Worm (Caenorhabditis elegans) whole organism, early embryonic: ENCODE measurements around the gene C45G9.10.
A peak's percentile ranks its signal among the peaks of the same experiment; 100 is the strongest.

Experiments used
- B0310.2 ChIP-seq: sonication (generic microtip); optimal IDR thresholded peaks from 2 replicates; lab custom pipeline; 2016; ENCODE audit warnings: mild to moderate bottlenecking, missing genetic modification characterization, missing compliant biosample characterization
- F13C5.2 ChIP-seq: sonication (generic microtip); optimal IDR thresholded peaks from 2 replicates; lab custom pipeline; 2017; ENCODE audit warnings: mild to moderate bottlenecking, missing genetic modification characterization, inconsistent platforms, missing compliant biosample characterization
- aly-1 ChIP-seq: sonication (generic microtip); optimal IDR thresholded peaks from 2 replicates; lab custom pipeline; 2016; ENCODE audit warnings: missing genetic modification characterization, missing compliant biosample characterization
- ama-1 ChIP-seq: fragments of 150-350 bp; optimal IDR thresholded peaks from 2 replicates; lab custom pipeline; 2014
- ceh-13 ChIP-seq: fragments of 200-800 bp; sonication (Bioruptor generic); optimal IDR thresholded peaks from 2 replicates; lab custom pipeline; 2018; ENCODE audit warnings: mild to moderate bottlenecking, missing genetic modification characterization, missing compliant biosample characterization
- ceh-36 ChIP-seq: sonication (generic microtip); optimal IDR thresholded peaks from 2 replicates; lab custom pipeline; 2016; ENCODE audit warnings: missing genetic modification characterization, inconsistent platforms, missing compliant biosample characterization
- ets-7 ChIP-seq: sonication (generic microtip); optimal IDR thresholded peaks from 2 replicates; lab custom pipeline; 2016; ENCODE audit warnings: missing genotype, missing genetic modification characterization, missing compliant biosample characterization
- flt-1 ChIP-seq: fragments of 200-800 bp; sonication (Bioruptor generic); IDR thresholded peaks from 2 replicates; pipeline ENCODE4 v1.3.6; 2022; ENCODE audit warnings: missing genetic modification characterization, missing compliant biosample characterization
- hmbx-1 ChIP-seq: sonication (generic microtip); optimal IDR thresholded peaks from 2 replicates; lab custom pipeline; 2016; ENCODE audit warnings: mild to moderate bottlenecking, missing genetic modification characterization, missing compliant biosample characterization
- hmg-4 ChIP-seq: fragments of 200-800 bp; sonication (Bioruptor generic); optimal IDR thresholded peaks from 2 replicates; lab custom pipeline; 2018; ENCODE audit warnings: mild to moderate bottlenecking, missing genetic modification characterization, missing compliant biosample characterization
- hnd-1 ChIP-seq: sonication (generic microtip); optimal IDR thresholded peaks from 2 replicates; lab custom pipeline; 2016; ENCODE audit warnings: missing genetic modification characterization, missing compliant biosample characterization
- pes-1 ChIP-seq: fragments of 200-800 bp; sonication (Bioruptor generic); IDR thresholded peaks from 2 replicates; pipeline ENCODE4 v1.3.6; 2022; ENCODE audit warnings: missing genetic modification reagents, missing genetic modification characterization, missing compliant biosample characterization
- scrt-1 ChIP-seq: fragments of 200-800 bp; sonication (Bioruptor generic); IDR thresholded peaks from 2 replicates; pipeline ENCODE4 v1.3.6; 2022; ENCODE audit warnings: missing genetic modification characterization, missing compliant biosample characterization
- sea-1 ChIP-seq: fragments of 200-800 bp; sonication (Bioruptor generic); conservative IDR thresholded peaks from 2 replicates; pipeline ENCODE4 v1.3.6; 2022; ENCODE audit warnings: missing genetic modification characterization, missing compliant biosample characterization
- tbx-11 ChIP-seq: fragments of 200-800 bp; sonication (Bioruptor generic); IDR thresholded peaks from 2 replicates; pipeline ENCODE4 v1.3.6; 2022; ENCODE audit warnings: missing genetic modification characterization, missing compliant biosample characterization
- tbx-37 ChIP-seq: fragments of 200-800 bp; sonication (Bioruptor generic); conservative IDR thresholded peaks from 2 replicates; pipeline ENCODE4 v1.3.6; 2022; ENCODE audit warnings: missing genetic modification reagents, missing genetic modification characterization, missing compliant biosample characterization
- tra-4 ChIP-seq: sonication (generic microtip); optimal IDR thresholded peaks from 2 replicates; lab custom pipeline; 2017; ENCODE audit warnings: missing genetic modification characterization, missing compliant biosample characterization

C45G9.10 gene

DNA sequence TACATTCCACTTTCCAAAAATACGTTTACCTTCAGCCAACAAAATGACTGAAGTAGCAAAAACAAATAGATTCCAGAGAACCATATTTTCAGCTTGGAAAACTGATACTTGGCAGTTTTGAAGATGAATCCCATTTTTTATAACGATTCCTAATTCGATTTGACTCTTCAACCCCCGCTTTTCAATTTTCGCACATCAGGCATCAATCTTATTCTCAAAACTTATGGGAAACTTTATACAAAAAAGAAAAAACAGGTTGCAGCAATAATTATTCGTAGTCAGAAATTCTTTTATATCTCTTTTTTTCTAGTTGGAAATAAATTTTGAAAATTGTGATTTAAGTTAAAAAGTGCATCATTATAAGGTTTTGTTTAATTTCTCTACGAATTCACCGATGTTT is at the start of gene C45G9.10:
Gene C45G9.10 (minus strand): TSS at position 101 of the 400 bp plus-strand sequence.
- TF ChIP-seq tbx-37 (no peak), hmg-4 (GFP tag; lab: Kevin White, UChicago) (no peak), flt-1 (GFP tag; lab: Robert Waterston, UW) (no peak), tbx-11 (GFP tag; lab: Robert Waterston, UW) (no peak), ets-7 (tag; lab: Kevin White, UChicago) (no peak), F13C5.2 (tag; lab: Kevin White, UChicago) (no peak)

DNA sequence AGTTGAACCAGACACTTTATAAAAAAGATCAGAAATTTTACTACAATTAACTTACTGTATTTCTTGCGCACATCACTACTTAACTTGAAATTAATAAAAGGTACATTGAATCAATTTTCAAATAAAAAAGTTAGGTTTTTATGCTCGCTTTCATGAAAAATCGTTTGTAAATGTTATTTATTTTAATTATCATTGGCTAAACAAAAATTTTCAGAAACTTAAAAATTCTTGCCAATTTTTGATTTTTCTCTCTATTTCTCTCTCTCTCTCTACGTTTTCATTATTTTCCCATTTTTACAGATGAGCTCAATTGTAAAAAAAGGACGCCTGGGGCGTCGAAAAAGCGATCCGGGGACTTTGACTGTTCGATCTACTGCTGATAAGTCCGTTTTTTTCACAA is 47.7 kb upstream of the C45G9.10 start, which contains the start of gene sax-2:
Gene sax-2 (plus strand): TSS at position 301 of the 400 bp plus-strand sequence.
- TF ChIP-seq F13C5.2 (tag; lab: Kevin White, UChicago) (no peak), flt-1 (GFP tag; lab: Robert Waterston, UW) (no peak), ama-1 (no peak), tbx-37 (no peak), pes-1 (GFP tag; lab: Robert Waterston, UW) (no peak)

DNA sequence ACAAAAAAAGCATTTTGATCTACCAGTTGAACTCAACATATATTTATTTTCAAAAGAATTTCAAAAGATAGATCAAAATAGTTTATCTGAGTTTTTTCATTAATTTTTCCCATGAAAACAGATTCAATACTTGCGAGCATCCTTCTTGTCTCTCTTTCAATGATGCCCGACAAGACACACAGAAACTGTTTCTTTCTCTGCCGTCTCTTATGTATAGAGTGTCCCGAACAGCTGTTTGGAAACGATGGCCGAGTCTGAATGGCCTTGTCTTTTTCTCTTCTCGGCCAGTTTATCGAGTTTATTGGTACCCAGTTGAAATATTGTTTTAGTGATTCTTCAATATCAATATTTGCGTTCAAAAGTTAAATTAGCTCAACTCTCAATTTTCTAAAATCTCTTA is 47.0 kb upstream of the C45G9.10 start:
- TF ChIP-seq scrt-1 (no peak), aly-1 (tag; lab: Kevin White, UChicago) (no peak), hmg-4 (GFP tag; lab: Kevin White, UChicago) (peak; percentile 53), F13C5.2 (tag; lab: Kevin White, UChicago) (peak; percentile 32)

DNA sequence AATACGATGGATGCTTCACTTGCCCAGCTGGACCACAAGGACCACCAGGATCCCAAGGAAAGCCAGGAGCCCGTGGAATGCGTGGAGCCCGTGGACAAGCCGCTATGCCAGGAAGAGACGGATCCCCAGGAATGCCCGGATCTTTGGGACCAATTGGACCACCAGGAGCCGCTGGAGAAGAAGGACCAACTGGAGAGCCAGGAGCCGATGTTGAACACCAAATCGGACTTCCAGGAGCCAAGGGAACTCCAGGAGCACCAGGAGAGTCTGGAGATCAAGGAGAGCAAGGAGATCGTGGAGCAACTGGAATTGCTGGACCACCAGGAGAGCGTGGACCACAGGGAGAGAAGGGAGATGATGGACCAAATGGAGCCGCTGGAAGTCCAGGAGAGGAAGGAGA is 46.3 kb upstream of the C45G9.10 start:
- TF ChIP-seq aly-1 (tag; lab: Kevin White, UChicago) (peak; percentile 74), flt-1 (GFP tag; lab: Robert Waterston, UW) (0 out of 2 replicates have a peak, but pooled peaks have one; percentile 5), scrt-1 (no peak), hmg-4 (GFP tag; lab: Kevin White, UChicago) (no peak), hmbx-1 (tag; lab: Kevin White, UChicago) (no peak), tbx-11 (GFP tag; lab: Robert Waterston, UW) (no peak)

DNA sequence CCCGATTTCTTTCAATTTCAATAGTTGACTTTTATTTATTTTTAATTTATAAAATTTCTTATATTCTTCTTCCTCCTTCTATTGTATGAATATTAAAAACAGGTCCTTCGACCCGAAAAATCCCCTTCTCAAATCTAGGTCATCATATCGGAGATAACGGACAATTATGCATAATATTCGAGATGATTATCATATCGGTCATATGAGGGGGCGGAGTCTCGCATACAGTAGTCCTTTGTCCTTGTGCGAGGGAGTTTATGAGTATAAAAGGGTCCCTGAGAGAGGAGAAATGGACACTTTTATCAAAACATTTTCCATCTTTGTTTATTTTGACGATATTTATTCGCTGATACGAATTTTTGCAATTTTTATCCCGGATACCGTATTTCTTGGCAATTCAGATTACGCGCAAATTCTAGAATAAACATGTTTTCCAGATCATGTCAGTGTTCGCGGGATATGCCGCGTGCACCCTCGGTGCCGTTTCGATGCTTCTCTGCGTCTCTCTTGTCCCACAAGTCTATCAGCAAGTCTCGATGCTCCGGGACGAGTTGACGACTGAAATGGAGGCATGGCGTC is 45.3 kb upstream of the C45G9.10 start, which contains the start of gene dpy-17:
Gene dpy-17 (plus strand): TSS at position 438 of the 579 bp plus-strand sequence.
- 0 out of 2 replicates have a peak, but pooled peaks have one; percentile 20 for TF ChIP-seq sea-1 (GFP tag; lab: Robert Waterston, UW)
- no peak for TF ChIP-seq B0310.2 (tag; lab: Kevin White, UChicago)
- TF ChIP-seq hmbx-1 (tag; lab: Kevin White, UChicago), result no peak
- TF ChIP-seq ama-1, result peak; percentile 71
- TF ChIP-seq tbx-37, result no peak
- TF ChIP-seq ceh-36 (tag; lab: Kevin White, UChicago), result peak; percentile 17
- no peak for TF ChIP-seq hnd-1 (tag; lab: Kevin White, UChicago)
- peak; percentile 54 for TF ChIP-seq hmg-4 (GFP tag; lab: Kevin White, UChicago)
- TF ChIP-seq ets-7 (tag; lab: Kevin White, UChicago), result no peak
- no peak for TF ChIP-seq flt-1 (GFP tag; lab: Robert Waterston, UW)
- no peak for TF ChIP-seq F13C5.2 (tag; lab: Kevin White, UChicago)
- no peak for TF ChIP-seq tra-4 (tag; lab: Kevin White, UChicago)
- no peak for TF ChIP-seq tbx-11 (GFP tag; lab: Robert Waterston, UW)
- TF ChIP-seq pes-1 (GFP tag; lab: Robert Waterston, UW), result no peak
- TF ChIP-seq aly-1 (tag; lab: Kevin White, UChicago), result no peak
- no peak for TF ChIP-seq ceh-13
- TF ChIP-seq scrt-1, result 0 out of 2 replicates have a peak, but pooled peaks have one; percentile 42

DNA sequence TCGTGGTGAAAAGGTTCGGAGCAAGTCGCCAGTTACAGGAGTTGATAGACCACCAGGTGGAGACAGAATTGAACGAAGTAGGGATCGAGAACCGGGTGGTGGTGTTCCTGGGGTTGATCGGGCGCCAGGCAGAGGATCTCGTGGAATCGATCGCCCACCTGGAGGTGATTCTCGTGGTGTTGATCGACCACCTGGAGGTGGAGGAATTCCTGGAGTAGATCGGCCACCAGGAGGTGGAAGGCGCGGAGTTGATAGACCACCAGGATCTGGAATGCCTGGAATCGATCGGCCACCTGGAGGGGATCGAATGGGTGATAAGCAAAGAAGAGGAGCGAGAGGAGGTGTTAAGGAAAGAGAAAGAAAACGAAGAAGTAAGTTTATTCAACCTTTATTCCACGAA is 43.8 kb upstream of the C45G9.10 start:
- no peak for TF ChIP-seq tbx-37
- no peak for TF ChIP-seq tra-4 (tag; lab: Kevin White, UChicago)
- TF ChIP-seq tbx-11 (GFP tag; lab: Robert Waterston, UW), result no peak
- TF ChIP-seq hmg-4 (GFP tag; lab: Kevin White, UChicago), result no peak
- no peak for TF ChIP-seq pes-1 (GFP tag; lab: Robert Waterston, UW)
- TF ChIP-seq B0310.2 (tag; lab: Kevin White, UChicago), result no peak
- no peak for TF ChIP-seq flt-1 (GFP tag; lab: Robert Waterston, UW)
- TF ChIP-seq hmbx-1 (tag; lab: Kevin White, UChicago), result no peak
- TF ChIP-seq ceh-36 (tag; lab: Kevin White, UChicago), result no peak
- TF ChIP-seq sea-1 (GFP tag; lab: Robert Waterston, UW), result no peak
- TF ChIP-seq aly-1 (tag; lab: Kevin White, UChicago), result no peak
- no peak for TF ChIP-seq hnd-1 (tag; lab: Kevin White, UChicago)

DNA sequence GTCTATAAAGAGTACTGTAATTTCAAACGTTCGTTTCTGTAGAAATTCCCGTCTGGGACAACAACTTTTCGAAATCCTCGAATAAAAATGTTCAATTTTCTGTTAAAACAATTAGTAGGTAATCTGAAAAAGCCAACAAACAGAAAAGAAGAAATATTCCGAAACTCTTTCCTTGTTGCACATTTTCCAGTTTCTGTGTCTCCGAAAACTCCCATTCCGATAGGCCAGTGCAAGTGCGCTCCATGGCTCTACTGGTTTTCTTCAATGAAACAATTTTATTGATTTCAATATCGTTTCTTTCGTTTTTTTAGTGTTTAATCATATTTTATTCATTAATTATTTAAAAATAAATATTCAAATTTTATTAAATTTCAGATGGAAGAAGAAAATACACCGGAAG is 40.9 kb upstream of the C45G9.10 start, which contains the start of gene F54D8.6:
Gene F54D8.6 (plus strand): TSS at position 370 of the 400 bp plus-strand sequence.
- TF ChIP-seq tbx-11 (GFP tag; lab: Robert Waterston, UW), result no peak
- no peak for TF ChIP-seq hnd-1 (tag; lab: Kevin White, UChicago)
- TF ChIP-seq ceh-13, result no peak

DNA sequence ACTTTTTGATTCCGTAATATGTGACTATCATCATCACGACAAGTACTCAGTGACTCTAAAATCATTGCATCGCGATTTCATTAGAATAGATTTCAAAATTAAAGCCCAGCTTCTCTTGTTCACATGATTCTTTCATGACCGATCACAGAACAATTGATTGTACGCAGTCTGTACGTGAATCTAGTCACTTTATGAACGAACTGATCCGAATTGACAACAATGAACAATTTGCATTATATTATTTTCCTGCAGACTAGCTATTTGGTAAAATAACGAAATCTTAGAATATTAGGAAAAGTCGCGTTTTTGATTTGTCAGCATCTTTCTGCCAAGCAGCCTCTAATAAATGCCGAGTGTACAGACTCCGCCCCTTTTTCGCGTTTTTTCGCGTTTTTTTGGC is 37.8 kb upstream of the C45G9.10 start:
- TF ChIP-seq pes-1 (GFP tag; lab: Robert Waterston, UW), result no peak
- TF ChIP-seq B0310.2 (tag; lab: Kevin White, UChicago), result no peak
- no peak for TF ChIP-seq hmg-4 (GFP tag; lab: Kevin White, UChicago)
- no peak for TF ChIP-seq ceh-36 (tag; lab: Kevin White, UChicago)
- TF ChIP-seq tra-4 (tag; lab: Kevin White, UChicago), result no peak
- TF ChIP-seq ets-7 (tag; lab: Kevin White, UChicago), result no peak
- no peak for TF ChIP-seq aly-1 (tag; lab: Kevin White, UChicago)
- no peak for TF ChIP-seq hnd-1 (tag; lab: Kevin White, UChicago)
- TF ChIP-seq ama-1, result no peak
- no peak for TF ChIP-seq hmbx-1 (tag; lab: Kevin White, UChicago)
- TF ChIP-seq sea-1 (GFP tag; lab: Robert Waterston, UW), result no peak
